Worm (Caenorhabditis elegans) whole organism, L2 larva: ENCODE results near the gene str-222.

Experiments
- C34F6.9 ChIP-seq: fragments of 150-350 bp; optimal IDR thresholded peaks from 2 replicates; lab custom pipeline; 2014; ENCODE audit warnings: missing biosample characterization, missing genetic modification characterization
- aly-2 ChIP-seq: fragments of 150-350 bp; optimal IDR thresholded peaks from 2 replicates; lab custom pipeline; 2014; ENCODE audit warnings: missing biosample characterization, missing genetic modification characterization
- ama-1 ChIP-seq: fragments of 150-350 bp; optimal IDR thresholded peaks from 2 replicates; lab custom pipeline; 2018; ENCODE audit warnings: inconsistent platforms
- crh-2 ChIP-seq: sonication (generic microtip); optimal IDR thresholded peaks from 2 replicates; lab custom pipeline; 2017; ENCODE audit warnings: missing biosample characterization, missing genetic modification characterization
- elt-1 ChIP-seq: fragments of 150-350 bp; optimal IDR thresholded peaks from 2 replicates; lab custom pipeline; 2014; ENCODE audit warnings: missing biosample characterization, missing genetic modification characterization
- lin-13 ChIP-seq: fragments of 150-350 bp; optimal IDR thresholded peaks from 2 replicates; lab custom pipeline; 2014; ENCODE audit warnings: missing biosample characterization, missing genetic modification reagents, missing genetic modification characterization
- lin-39 ChIP-seq: fragments of 150-350 bp; optimal IDR thresholded peaks from 2 replicates; lab custom pipeline; 2014; ENCODE audit warnings: missing biosample characterization, missing genetic modification reagents, missing genetic modification characterization
- lsy-2 ChIP-seq, 2 experiments: fragments of 150-350 bp in 1 of 2; sonication (generic microtip) in 1 of 2; optimal IDR thresholded peaks; 2 replicates each; lab custom pipeline; 2014 to 2017; ENCODE audit warnings: missing biosample characterization in 2 of 2, missing genetic modification characterization in 2 of 2
- mab-5 ChIP-seq: fragments of 150-350 bp; optimal IDR thresholded peaks from 2 replicates; lab custom pipeline; 2014; ENCODE audit warnings: missing biosample characterization, missing genetic modification characterization
- mdl-1 ChIP-seq, 2 experiments: fragments of 150-350 bp in 1 of 2; sonication (generic microtip) in 1 of 2; optimal IDR thresholded peaks; 2 replicates each; lab custom pipeline; 2017; ENCODE audit warnings: missing biosample characterization in 2 of 2, missing genetic modification characterization in 2 of 2
- nhr-11 ChIP-seq: fragments of 150-350 bp; optimal IDR thresholded peaks from 2 replicates; lab custom pipeline; 2014; ENCODE audit warnings: missing biosample characterization, missing genetic modification characterization
- nhr-129 ChIP-seq: fragments of 150-350 bp; optimal IDR thresholded peaks from 2 replicates; lab custom pipeline; 2014; ENCODE audit warnings: missing biosample characterization, missing genetic modification characterization
- nhr-77 ChIP-seq: fragments of 150-350 bp; optimal IDR thresholded peaks from 2 replicates; lab custom pipeline; 2014; ENCODE audit warnings: missing biosample characterization, missing genetic modification characterization
- peb-1 ChIP-seq: fragments of 150-350 bp; optimal IDR thresholded peaks from 2 replicates; lab custom pipeline; 2014; ENCODE audit warnings: missing biosample characterization, missing genetic modification characterization
- sem-4 ChIP-seq: fragments of 150-350 bp; optimal IDR thresholded peaks from 2 replicates; lab custom pipeline; 2014; ENCODE audit warnings: missing biosample characterization, missing genetic modification reagents, missing genetic modification characterization
- sma-9 ChIP-seq, 2 experiments: fragments of 150-350 bp in 1 of 2; sonication (generic microtip) in 1 of 2; optimal IDR thresholded peaks; 2 replicates each; lab custom pipeline; 2014 to 2016; ENCODE audit warnings: missing genetic modification characterization in 2 of 2, mild to moderate bottlenecking in 1 of 2, missing biosample characterization in 1 of 2, missing compliant biosample characterization in 1 of 2, missing genetic modification reagents in 1 of 2, moderate library complexity in 1 of 2
- unc-39 ChIP-seq: fragments of 150-350 bp; optimal IDR thresholded peaks from 2 replicates; lab custom pipeline; 2014; ENCODE audit warnings: missing biosample characterization, missing genetic modification characterization
- unc-55 ChIP-seq: fragments of 150-350 bp; sonication (generic microtip); optimal IDR thresholded peaks from 3 replicates; lab custom pipeline; 2014; ENCODE audit warnings: missing biosample characterization, missing genetic modification reagents, missing genetic modification characterization
- unc-62 ChIP-seq: fragments of 150-350 bp; optimal IDR thresholded peaks from 2 replicates; lab custom pipeline; 2014; ENCODE audit warnings: missing biosample characterization, missing genetic modification reagents, missing genetic modification characterization
- zag-1 ChIP-seq: fragments of 150-350 bp; optimal IDR thresholded peaks from 2 replicates; lab custom pipeline; 2014; ENCODE audit warnings: missing biosample characterization, missing genetic modification characterization
- ztf-11 ChIP-seq: sonication (generic microtip); optimal IDR thresholded peaks from 2 replicates; lab custom pipeline; 2017; ENCODE audit warnings: missing biosample characterization, missing genetic modification characterization

The str-222 gene

DNA sequence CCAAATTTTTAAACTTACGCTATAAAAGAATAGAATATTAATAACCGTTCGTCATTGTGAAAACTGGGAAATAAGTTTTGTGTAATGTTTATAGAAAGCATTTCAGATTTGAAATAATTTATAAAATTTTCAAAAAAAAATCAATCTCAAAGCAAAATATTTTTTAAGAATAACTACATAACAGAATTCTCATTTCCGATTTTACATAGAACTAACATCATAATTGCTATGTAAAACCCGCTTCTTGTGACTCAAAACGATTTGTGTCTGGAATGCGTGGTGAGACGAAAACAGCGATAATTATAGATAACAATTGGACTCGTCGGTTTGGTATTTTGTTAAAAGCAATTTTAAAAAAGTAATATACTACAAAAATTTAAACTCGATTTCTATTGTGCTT, 44.8 kb downstream of the str-222 start, which contains the start of gene srw-91:
Gene srw-91 (minus strand): TSS at position 101 of the 400 bp plus-strand sequence.
- TF ChIP-seq lin-39 (tag; lab: Kevin White, UChicago) (no peak), unc-39 (tag; lab: Kevin White, UChicago) (no peak), C34F6.9 (tag; lab: Kevin White, UChicago) (no peak), crh-2 (tag; lab: Kevin White, UChicago) (no peak), lsy-2 (tag; optimal IDR thresholded peaks at IDR 0.05; lab: Kevin White, UChicago) (no peak), zag-1 (tag; lab: Kevin White, UChicago) (no peak), ama-1 (lab: Kevin White, UChicago) (no peak), ztf-11 (no peak), sma-9 (GFP tag; optimal IDR thresholded peaks at IDR 0.05; lab: Kevin White, UChicago) (no peak), sma-9 (tag; optimal IDR thresholded peaks at IDR 0.05; lab: Kevin White, UChicago) (no peak), nhr-11 (tag; lab: Kevin White, UChicago) (no peak), unc-55 (GFP tag; lab: Kevin White, UChicago) (no peak), sem-4 (tag; lab: Kevin White, UChicago) (no peak), lin-13 (GFP tag; lab: Kevin White, UChicago) (no peak), nhr-77 (no peak), peb-1 (tag; lab: Kevin White, UChicago) (no peak), mab-5 (tag; lab: Kevin White, UChicago) (no peak), aly-2 (tag; lab: Kevin White, UChicago) (no peak)

ce11 chrV:1682279-1682678, 46.3 kb downstream of the str-222 start, which contains the start of gene srh-3:
TSS of gene srh-3 (plus strand) at chrV:1682579.
- TF ChIP-seq lsy-2 (tag; optimal IDR thresholded peaks at IDR 0.05; lab: Kevin White, UChicago): no peak
- TF ChIP-seq nhr-129 (tag; lab: Kevin White, UChicago): no peak

DNA sequence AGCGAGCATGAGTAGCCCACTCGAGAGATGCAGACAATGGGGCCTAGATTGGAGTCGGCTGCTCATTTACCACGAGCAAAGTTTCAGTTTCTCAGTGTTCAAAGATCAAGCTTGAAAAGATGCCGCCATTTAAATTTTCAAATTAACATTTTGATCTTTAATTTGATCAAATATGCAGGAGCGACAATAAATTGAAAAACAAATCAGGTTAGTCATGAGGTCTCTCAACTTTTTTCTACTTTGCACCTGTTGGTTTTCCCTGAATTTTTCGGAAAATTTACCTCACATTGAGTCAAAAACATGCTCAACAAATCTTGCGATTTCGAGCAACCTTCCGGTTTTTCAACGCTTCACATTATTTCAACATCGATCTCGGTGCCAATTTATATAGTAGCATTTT, 49.4 kb downstream of the str-222 start, which contains the start of gene srh-5:
Gene srh-5 (plus strand): TSS at position 301 of the 400 bp plus-strand sequence.
- TF ChIP-seq unc-62 (GFP tag; lab: Kevin White, UChicago) (no peak), ama-1 (lab: Kevin White, UChicago) (no peak), elt-1 (tag; lab: Kevin White, UChicago) (no peak), mdl-1 (tag; optimal IDR thresholded peaks at IDR 0.05; lab: Kevin White, UChicago) (no peak)
